Worm (Caenorhabditis elegans) whole organism, mixed stage, embryonic: ENCODE results near the gene C01G6.3.
A peak's percentile ranks its signal among the peaks of the same experiment; 100 is the strongest.

Experiments
- M03D4.4 ChIP-seq: sonication (generic microtip); optimal IDR thresholded peaks from 2 replicates; lab custom pipeline; 2017; ENCODE audit warnings: mild to moderate bottlenecking, missing genetic modification characterization, missing compliant biosample characterization
- bed-3 ChIP-seq: fragments of 200-800 bp; sonication (Bioruptor generic); optimal IDR thresholded peaks from 3 replicates; lab custom pipeline; 2018; ENCODE audit warnings: mild to moderate bottlenecking, missing genetic modification characterization, moderate library complexity, missing compliant biosample characterization
- ceh-43 ChIP-seq: fragments of 200-800 bp; sonication (Bioruptor generic); optimal IDR thresholded peaks from 2 replicates; lab custom pipeline; 2018; ENCODE audit warnings: mild to moderate bottlenecking, missing genetic modification characterization, moderate library complexity, missing compliant biosample characterization
- ceh-83 ChIP-seq: fragments of 200-800 bp; sonication (Bioruptor generic); optimal IDR thresholded peaks from 2 replicates; lab custom pipeline; 2018; ENCODE audit warnings: mild to moderate bottlenecking, missing genetic modification characterization, missing compliant biosample characterization
- ces-1 ChIP-seq: fragments of 150-350 bp; optimal IDR thresholded peaks from 2 replicates; lab custom pipeline; 2014; ENCODE audit warnings: missing biosample characterization, missing genetic modification reagents, missing genetic modification characterization
- drap-1 ChIP-seq: fragments of 200-800 bp; sonication (Bioruptor generic); optimal IDR thresholded peaks from 3 replicates; lab custom pipeline; 2018; ENCODE audit warnings: mild to moderate bottlenecking, missing genetic modification characterization, missing compliant biosample characterization
- elt-1 ChIP-seq: sonication (generic microtip); optimal IDR thresholded peaks from 2 replicates; lab custom pipeline; 2017; ENCODE audit warnings: missing genetic modification characterization, mild to moderate bottlenecking, missing compliant biosample characterization, antibody characterized with exemption, moderate library complexity, borderline replicate concordance; ENCODE audit not compliant: insufficient read depth
- elt-3 ChIP-seq: fragments of 150-350 bp; optimal IDR thresholded peaks from 2 replicates; lab custom pipeline; 2014; ENCODE audit warnings: missing biosample characterization, missing genetic modification characterization
- flh-1 ChIP-seq: fragments of 200-800 bp; sonication (Bioruptor generic); optimal IDR thresholded peaks from 2 replicates; lab custom pipeline; 2018; ENCODE audit warnings: mild to moderate bottlenecking, missing genetic modification characterization, moderate library complexity, missing compliant biosample characterization
- ham-2 ChIP-seq: fragments of 200-800 bp; sonication (Bioruptor generic); optimal IDR thresholded peaks from 2 replicates; lab custom pipeline; 2018; ENCODE audit warnings: mild to moderate bottlenecking, missing genetic modification characterization, missing compliant biosample characterization
- hlh-1 ChIP-seq: fragments of 150-350 bp; optimal IDR thresholded peaks from 2 replicates; lab custom pipeline; 2014; ENCODE audit warnings: missing biosample characterization, missing genetic modification reagents, missing genetic modification characterization
- lin-13 ChIP-seq: fragments of 150-350 bp; optimal IDR thresholded peaks from 2 replicates; lab custom pipeline; 2014; ENCODE audit warnings: missing biosample characterization, missing genetic modification characterization
- lin-32 ChIP-seq: fragments of 200-800 bp; sonication (Bioruptor generic); optimal IDR thresholded peaks from 2 replicates; lab custom pipeline; 2018; ENCODE audit warnings: mild to moderate bottlenecking, missing genetic modification characterization, missing compliant biosample characterization
- lsy-2 ChIP-seq: fragments of 150-350 bp; optimal IDR thresholded peaks from 2 replicates; lab custom pipeline; 2014; ENCODE audit warnings: missing biosample characterization, missing genetic modification characterization
- mab-5 ChIP-seq: fragments of 150-350 bp; optimal IDR thresholded peaks from 2 replicates; lab custom pipeline; 2014; ENCODE audit warnings: missing biosample characterization, missing genetic modification characterization
- mep-1 ChIP-seq: fragments of 150-350 bp; optimal IDR thresholded peaks from 2 replicates; lab custom pipeline; 2017; ENCODE audit warnings: missing biosample characterization, missing genetic modification reagents, missing genetic modification characterization, inconsistent platforms
- mls-2 ChIP-seq: sonication (generic microtip); optimal IDR thresholded peaks from 2 replicates; lab custom pipeline; 2016; ENCODE audit warnings: mild to moderate bottlenecking, missing genetic modification characterization, moderate library complexity, missing compliant biosample characterization
- nhr-12 ChIP-seq: fragments of 150-350 bp; optimal IDR thresholded peaks from 2 replicates; lab custom pipeline; 2014; ENCODE audit warnings: missing biosample characterization, missing genetic modification characterization
- nhr-2 ChIP-seq: fragments of 150-350 bp; optimal IDR thresholded peaks from 2 replicates; lab custom pipeline; 2014; ENCODE audit warnings: missing biosample characterization, missing genetic modification characterization
- nhr-237 ChIP-seq: fragments of 150-350 bp; optimal IDR thresholded peaks from 2 replicates; lab custom pipeline; 2014; ENCODE audit warnings: missing biosample characterization, missing genetic modification characterization
- nhr-76 ChIP-seq: sonication (generic microtip); optimal IDR thresholded peaks from 2 replicates; lab custom pipeline; 2017; ENCODE audit warnings: missing biosample characterization, missing genetic modification characterization
- pha-4 ChIP-seq: fragments of 150-350 bp; optimal IDR thresholded peaks from 2 replicates; lab custom pipeline; 2018; ENCODE audit warnings: missing biosample characterization, missing genetic modification reagents, missing genetic modification characterization
- sem-2 ChIP-seq: fragments of 200-800 bp; sonication (Bioruptor generic); optimal IDR thresholded peaks from 2 replicates; lab custom pipeline; 2018; ENCODE audit warnings: mild to moderate bottlenecking, missing genetic modification characterization, missing compliant biosample characterization
- tbx-8 ChIP-seq: fragments of 200-800 bp; sonication (Bioruptor generic); optimal IDR thresholded peaks from 2 replicates; lab custom pipeline; 2018; ENCODE audit warnings: mild to moderate bottlenecking, missing genetic modification characterization, moderate library complexity, missing compliant biosample characterization
- unc-39 ChIP-seq: fragments of 150-350 bp; optimal IDR thresholded peaks from 2 replicates; lab custom pipeline; 2014; ENCODE audit warnings: missing biosample characterization, missing genetic modification characterization
- unc-62 ChIP-seq: fragments of 150-350 bp; optimal IDR thresholded peaks from 2 replicates; lab custom pipeline; 2014; ENCODE audit warnings: missing biosample characterization, missing genetic modification reagents, missing genetic modification characterization
- zip-8 ChIP-seq: fragments of 150-350 bp; optimal IDR thresholded peaks from 2 replicates; lab custom pipeline; 2014; ENCODE audit warnings: missing biosample characterization, missing genetic modification characterization

The C01G6.3 gene

ce11 chrII:9283668-9284357 lies 14.1 kb downstream of the C01G6.3 start:
- peak; percentile 83 for TF ChIP-seq unc-62 (GFP tag; lab: Kevin White, UChicago)
- TF ChIP-seq drap-1, result no peak
- no peak for TF ChIP-seq ceh-83 (GFP tag; lab: Kevin White, UChicago)
- TF ChIP-seq ham-2 (GFP tag; lab: Kevin White, UChicago), result no peak
- TF ChIP-seq elt-3, result no peak
- peak; percentile 34 for TF ChIP-seq ces-1 (GFP tag; lab: Kevin White, UChicago)
- no peak for TF ChIP-seq flh-1 (GFP tag; lab: Kevin White, UChicago)
- no peak for TF ChIP-seq bed-3 (GFP tag; lab: Kevin White, UChicago)
- TF ChIP-seq hlh-1, result peak; percentile 85

- TF ChIP-seq ham-2 (GFP tag; lab: Kevin White, UChicago) (no peak), nhr-2 (tag; lab: Kevin White, UChicago) (peak; percentile 5), pha-4 (peak; percentile 84), mab-5 (tag; lab: Kevin White, UChicago) (no peak), ces-1 (GFP tag; lab: Kevin White, UChicago) (peak; percentile 8)
Measured at ce11 chrII:9284358-9285170, 14.9 kb downstream of the C01G6.3 start.

- TF ChIP-seq elt-1, result peak; percentile 20
- peak; percentile 30 for TF ChIP-seq ceh-83 (GFP tag; lab: Kevin White, UChicago)
- no peak for TF ChIP-seq unc-39 (tag; lab: Kevin White, UChicago)
- peak; percentile 4 for TF ChIP-seq lsy-2 (tag; lab: Kevin White, UChicago)
- TF ChIP-seq tbx-8 (GFP tag; lab: Kevin White, UChicago), result no peak
- no peak for TF ChIP-seq mep-1 (tag; lab: Kevin White, UChicago)
- no peak for TF ChIP-seq ceh-43 (GFP tag; lab: Kevin White, UChicago)
Measured at ce11 chrII:9285171-9286025, 15.7 kb downstream of the C01G6.3 start, which contains the start of gene mtrr-1. mtrr-1 (plus strand) TSS chrII:9285975.

- TF ChIP-seq M03D4.4, result no peak
- TF ChIP-seq bed-3 (GFP tag; lab: Kevin White, UChicago), result no peak
- no peak for TF ChIP-seq ham-2 (GFP tag; lab: Kevin White, UChicago)
- TF ChIP-seq lin-32, result no peak
- TF ChIP-seq nhr-2 (tag; lab: Kevin White, UChicago), result no peak
- no peak for TF ChIP-seq zip-8 (tag; lab: Kevin White, UChicago)
- TF ChIP-seq elt-3, result no peak
- TF ChIP-seq mls-2 (tag; lab: Kevin White, UChicago), result no peak
- TF ChIP-seq ceh-43 (GFP tag; lab: Kevin White, UChicago), result no peak
- no peak for TF ChIP-seq ceh-83 (GFP tag; lab: Kevin White, UChicago)
Measured at ce11 chrII:9289127-9289526, 19.4 kb downstream of the C01G6.3 start.

ce11 chrII:9291632-9292031 lies 21.9 kb downstream of the C01G6.3 start, which contains the start of gene acs-7:
acs-7 (plus strand) TSS chrII:9292017.
- TF ChIP-seq zip-8 (tag; lab: Kevin White, UChicago), result no peak
- no peak for TF ChIP-seq nhr-237 (tag; lab: Kevin White, UChicago)
- no peak for TF ChIP-seq nhr-76 (tag; lab: Kevin White, UChicago)
- no peak for TF ChIP-seq bed-3 (GFP tag; lab: Kevin White, UChicago)
- no peak for TF ChIP-seq ham-2 (GFP tag; lab: Kevin White, UChicago)

- TF ChIP-seq elt-3 (no peak), pha-4 (no peak), hlh-1 (no peak), lin-13 (tag; lab: Kevin White, UChicago) (no peak), nhr-12 (tag; lab: Kevin White, UChicago) (no peak), tbx-8 (GFP tag; lab: Kevin White, UChicago) (no peak), unc-62 (GFP tag; lab: Kevin White, UChicago) (no peak), ceh-43 (GFP tag; lab: Kevin White, UChicago) (no peak), lin-32 (no peak), ces-1 (GFP tag; lab: Kevin White, UChicago) (no peak), drap-1 (no peak), ham-2 (GFP tag; lab: Kevin White, UChicago) (no peak), elt-1 (no peak), M03D4.4 (no peak), mab-5 (tag; lab: Kevin White, UChicago) (no peak), sem-2 (GFP tag; lab: Kevin White, UChicago) (no peak), lsy-2 (tag; lab: Kevin White, UChicago) (no peak), flh-1 (GFP tag; lab: Kevin White, UChicago) (no peak)
- TF ChIP-seq, all 35 proteins: peak for 0
Measured at ce11 chrII:9295678-9296077, 26.0 kb downstream of the C01G6.3 start, which contains the start of gene C01G6.9. C01G6.9 (minus strand) TSS chrII:9295818.
